Worm (Caenorhabditis elegans) whole organism, young adult: ENCODE measurements around the gene col-38.
A peak's percentile ranks its signal among the peaks of the same experiment; 100 is the strongest.

Experiments
- B0019.2 ChIP-seq: fragments of 200-800 bp; sonication (Bioruptor generic); conservative IDR thresholded peaks from 2 replicates; pipeline ENCODE4 v1.3.6; 2022; ENCODE audit warnings: missing genetic modification reagents, missing genetic modification characterization, missing compliant biosample characterization
- B0261.1 ChIP-seq: sonication (generic microtip); optimal IDR thresholded peaks from 2 replicates; lab custom pipeline; 2016; ENCODE audit warnings: mild to moderate bottlenecking, missing genetic modification characterization, moderate library complexity, missing compliant biosample characterization
- C06A6.2 ChIP-seq: fragments of 200-800 bp; sonication (Bioruptor generic); conservative IDR thresholded peaks from 2 replicates; pipeline ENCODE4 v1.3.6; 2022; ENCODE audit warnings: missing genetic modification characterization, missing compliant biosample characterization
- F10E7.11 ChIP-seq: sonication (generic microtip); optimal IDR thresholded peaks from 2 replicates; lab custom pipeline; 2017; ENCODE audit warnings: mild to moderate bottlenecking, missing genetic modification characterization, moderate library complexity, missing compliant biosample characterization
- F22D6.2 ChIP-seq: sonication (generic microtip); optimal IDR thresholded peaks from 2 replicates; lab custom pipeline; 2016; ENCODE audit warnings: mild to moderate bottlenecking, missing genetic modification characterization, missing compliant biosample characterization
- F39B2.1 ChIP-seq: fragments of 200-800 bp; sonication (Bioruptor generic); IDR thresholded peaks from 2 replicates; pipeline ENCODE4 v1.3.6; 2022; ENCODE audit warnings: missing genetic modification reagents, missing genetic modification characterization, missing compliant biosample characterization
- F52B5.7 ChIP-seq: sonication (generic microtip); optimal IDR thresholded peaks from 2 replicates; lab custom pipeline; 2016; ENCODE audit warnings: mild to moderate bottlenecking, missing genetic modification characterization, missing compliant biosample characterization
- T07F8.4 ChIP-seq: sonication (generic microtip); optimal IDR thresholded peaks from 2 replicates; lab custom pipeline; 2016; ENCODE audit warnings: mild to moderate bottlenecking, missing genetic modification characterization, moderate library complexity, missing compliant biosample characterization
- Y53G8AR.9 ChIP-seq: fragments of 200-800 bp; sonication (Bioruptor generic); conservative IDR thresholded peaks from 2 replicates; pipeline ENCODE4 v1.3.6; 2022; ENCODE audit warnings: missing genetic modification reagents, missing genetic modification characterization, missing compliant biosample characterization
- ZK185.1 ChIP-seq: sonication (generic microtip); optimal IDR thresholded peaks from 2 replicates; lab custom pipeline; 2016; ENCODE audit warnings: mild to moderate bottlenecking, missing genetic modification characterization, missing compliant biosample characterization; ENCODE audit not compliant: poor library complexity, severe bottlenecking
- akir-1 ChIP-seq: fragments of 200-800 bp; sonication (Bioruptor generic); optimal IDR thresholded peaks from 2 replicates; lab custom pipeline; 2018; ENCODE audit warnings: mild to moderate bottlenecking, missing genetic modification characterization, moderate library complexity, missing compliant biosample characterization
- aptf-3 ChIP-seq: fragments of 200-800 bp; sonication (Bioruptor generic); IDR thresholded peaks from 2 replicates; pipeline ENCODE4 v1.3.6; 2022; ENCODE audit warnings: missing genetic modification characterization, missing compliant biosample characterization
- attf-6 ChIP-seq: fragments of 200-800 bp; sonication (Bioruptor generic); IDR thresholded peaks from 2 replicates; pipeline ENCODE4 v1.3.6; 2022; ENCODE audit warnings: missing genetic modification reagents, missing genetic modification characterization, missing compliant biosample characterization
- bed-2 ChIP-seq: fragments of 200-800 bp; sonication (Bioruptor generic); IDR thresholded peaks from 2 replicates; pipeline ENCODE4 v1.3.6; 2022; ENCODE audit warnings: missing genetic modification reagents, missing genetic modification characterization, missing compliant biosample characterization
- ccch-3 ChIP-seq: fragments of 200-800 bp; sonication (Bioruptor generic); optimal IDR thresholded peaks from 2 replicates; lab custom pipeline; 2018; ENCODE audit warnings: mild to moderate bottlenecking, missing genetic modification characterization, missing compliant biosample characterization
- ceh-58 ChIP-seq: fragments of 200-800 bp; sonication (Bioruptor generic); IDR thresholded peaks from 2 replicates; pipeline ENCODE4 v1.3.6; 2022; ENCODE audit warnings: missing genetic modification characterization, missing compliant biosample characterization
- egl-44 ChIP-seq: fragments of 200-800 bp; sonication (Bioruptor generic); IDR thresholded peaks from 2 replicates; pipeline ENCODE4 v1.3.6; 2022; ENCODE audit warnings: missing genetic modification reagents, missing genetic modification characterization, missing compliant biosample characterization
- ets-4 ChIP-seq: fragments of 200-800 bp; sonication (Bioruptor generic); optimal IDR thresholded peaks from 2 replicates; lab custom pipeline; 2018; ENCODE audit warnings: mild to moderate bottlenecking, missing genetic modification characterization, missing compliant biosample characterization
- gei-17 ChIP-seq: fragments of 200-800 bp; sonication (Bioruptor generic); optimal IDR thresholded peaks from 2 replicates; lab custom pipeline; 2018; ENCODE audit warnings: mild to moderate bottlenecking, missing genetic modification characterization, missing compliant biosample characterization
- him-1 ChIP-seq: sonication (generic microtip); optimal IDR thresholded peaks from 2 replicates; lab custom pipeline; 2016; ENCODE audit warnings: missing genotype, missing genetic modification reagents, missing genetic modification characterization, missing compliant biosample characterization
- hlh-26 ChIP-seq: fragments of 200-800 bp; sonication (Bioruptor generic); conservative IDR thresholded peaks from 2 replicates; pipeline ENCODE4 v1.3.6; 2022; ENCODE audit warnings: missing genetic modification reagents, missing genetic modification characterization, missing compliant biosample characterization
- hmg-1.2 ChIP-seq: fragments of 200-800 bp; sonication (Bioruptor generic); IDR thresholded peaks from 2 replicates; pipeline ENCODE4 v1.3.6; 2022; ENCODE audit warnings: missing genetic modification reagents, missing genetic modification characterization, missing compliant biosample characterization
- hrde-1 ChIP-seq: sonication (generic microtip); optimal IDR thresholded peaks from 2 replicates; lab custom pipeline; 2016; ENCODE audit warnings: missing genetic modification characterization, mild to moderate bottlenecking, missing compliant biosample characterization, moderate library complexity, missing genotype, missing genetic modification reagents, borderline replicate concordance
- let-526 ChIP-seq: fragments of 200-800 bp; sonication (Bioruptor generic); IDR thresholded peaks from 2 replicates; pipeline ENCODE4 v1.3.6; 2022; ENCODE audit warnings: missing genetic modification reagents, missing genetic modification characterization, missing compliant biosample characterization
- lin-26 ChIP-seq: fragments of 200-800 bp; sonication (Bioruptor generic); IDR thresholded peaks from 2 replicates; pipeline ENCODE4 v1.3.6; 2022; ENCODE audit warnings: missing genetic modification reagents, missing genetic modification characterization, missing compliant biosample characterization
- lin-35 ChIP-seq, 3 experiments: fragments of 150-350 bp in 2 of 3; sonication (generic microtip) in 1 of 3; optimal IDR thresholded peaks; 2 replicates each; lab custom pipeline; 2014 to 2018; ENCODE audit warnings: missing biosample characterization in 3 of 3, missing genetic modification characterization in 3 of 3, missing genetic modification reagents in 3 of 3
- lin-54 ChIP-seq: fragments of 200-800 bp; sonication (Bioruptor generic); optimal IDR thresholded peaks from 2 replicates; lab custom pipeline; 2018; ENCODE audit warnings: mild to moderate bottlenecking, missing genetic modification characterization, missing compliant biosample characterization
- lsy-27 ChIP-seq: sonication (generic microtip); optimal IDR thresholded peaks from 2 replicates; lab custom pipeline; 2017; ENCODE audit warnings: missing genetic modification characterization, mild to moderate bottlenecking, missing compliant biosample characterization, antibody characterized with exemption, missing genotype, borderline replicate concordance; ENCODE audit not compliant: insufficient read depth
- madf-6 ChIP-seq: fragments of 200-800 bp; sonication (Bioruptor generic); IDR thresholded peaks from 2 replicates; pipeline ENCODE4 v1.3.6; 2022; ENCODE audit warnings: missing genetic modification reagents, missing genetic modification characterization, missing compliant biosample characterization
- madf-8 ChIP-seq: fragments of 200-800 bp; sonication (Bioruptor generic); conservative IDR thresholded peaks from 2 replicates; pipeline ENCODE4 v1.3.6; 2022; ENCODE audit warnings: missing genetic modification reagents, missing genetic modification characterization, missing compliant biosample characterization
- mel-28 ChIP-seq: sonication (generic microtip); optimal IDR thresholded peaks from 2 replicates; lab custom pipeline; 2016; ENCODE audit warnings: borderline replicate concordance, mild to moderate bottlenecking, missing genetic modification characterization, missing compliant biosample characterization
- mes-4 ChIP-seq: sonication (generic microtip); optimal IDR thresholded peaks from 2 replicates; lab custom pipeline; 2016; ENCODE audit warnings: missing genotype, missing genetic modification characterization, missing compliant biosample characterization
- mxl-1 ChIP-seq: sonication (generic microtip); optimal IDR thresholded peaks from 2 replicates; lab custom pipeline; 2016; ENCODE audit warnings: missing genetic modification characterization, missing compliant biosample characterization
- nhr-179 ChIP-seq: sonication (generic microtip); optimal IDR thresholded peaks from 2 replicates; lab custom pipeline; 2016; ENCODE audit warnings: mild to moderate bottlenecking, missing genetic modification characterization, missing compliant biosample characterization
- pha-4 ChIP-seq: fragments of 150-350 bp; sonication (generic microtip); optimal IDR thresholded peaks from 2 replicates; lab custom pipeline; 2014; ENCODE audit warnings: missing biosample characterization, missing genetic modification reagents, missing genetic modification characterization
- repo-1 ChIP-seq: sonication (generic microtip); optimal IDR thresholded peaks from 2 replicates; lab custom pipeline; 2017; ENCODE audit warnings: mild to moderate bottlenecking, missing genetic modification characterization, missing compliant biosample characterization
- sdz-38 ChIP-seq: sonication (generic microtip); optimal IDR thresholded peaks from 2 replicates; lab custom pipeline; 2016; ENCODE audit warnings: missing genotype, missing genetic modification characterization, missing compliant biosample characterization
- snpc-1.1 ChIP-seq: sonication (generic microtip); optimal IDR thresholded peaks from 2 replicates; lab custom pipeline; 2017; ENCODE audit warnings: missing genetic modification characterization, mild to moderate bottlenecking, missing compliant biosample characterization, antibody characterized with exemption, moderate library complexity, missing genotype, missing genetic modification reagents; ENCODE audit not compliant: insufficient read depth
- snpc-4 ChIP-seq, 5 experiments: fragments of 150-350 bp in 1 of 5; sonication (generic microtip) in 4 of 5; optimal IDR thresholded peaks; 2 replicates each; lab custom pipeline; 2014 to 2018; ENCODE audit warnings: missing genetic modification characterization in 5 of 5, missing biosample characterization in 3 of 5, antibody characterized with exemption in 2 of 5, mild to moderate bottlenecking in 2 of 5, missing compliant biosample characterization in 2 of 5, missing genotype in 2 of 5, moderate library complexity in 2 of 5, missing genetic modification reagents in 1 of 5
- somi-1 ChIP-seq: fragments of 200-800 bp; sonication (Bioruptor generic); optimal IDR thresholded peaks from 2 replicates; lab custom pipeline; 2018; ENCODE audit warnings: mild to moderate bottlenecking, missing genetic modification characterization, missing compliant biosample characterization
- sptf-2 ChIP-seq: fragments of 200-800 bp; sonication (Bioruptor generic); optimal IDR thresholded peaks from 2 replicates; lab custom pipeline; 2018; ENCODE audit warnings: mild to moderate bottlenecking, missing genetic modification characterization, missing compliant biosample characterization
- tbp1 ChIP-seq: fragments of 200-800 bp; sonication (Bioruptor generic); optimal IDR thresholded peaks from 2 replicates; lab custom pipeline; 2018; ENCODE audit warnings: mild to moderate bottlenecking, missing genetic modification characterization, missing compliant biosample characterization
- tbx-9 ChIP-seq: sonication (generic microtip); optimal IDR thresholded peaks from 2 replicates; lab custom pipeline; 2016; ENCODE audit warnings: borderline replicate concordance, missing genetic modification characterization, inconsistent platforms, missing compliant biosample characterization
- tlf-1 ChIP-seq: fragments of 200-800 bp; sonication (Bioruptor generic); optimal IDR thresholded peaks from 2 replicates; lab custom pipeline; 2018; ENCODE audit warnings: mild to moderate bottlenecking, missing genetic modification characterization, missing compliant biosample characterization

The col-38 gene

DNA sequence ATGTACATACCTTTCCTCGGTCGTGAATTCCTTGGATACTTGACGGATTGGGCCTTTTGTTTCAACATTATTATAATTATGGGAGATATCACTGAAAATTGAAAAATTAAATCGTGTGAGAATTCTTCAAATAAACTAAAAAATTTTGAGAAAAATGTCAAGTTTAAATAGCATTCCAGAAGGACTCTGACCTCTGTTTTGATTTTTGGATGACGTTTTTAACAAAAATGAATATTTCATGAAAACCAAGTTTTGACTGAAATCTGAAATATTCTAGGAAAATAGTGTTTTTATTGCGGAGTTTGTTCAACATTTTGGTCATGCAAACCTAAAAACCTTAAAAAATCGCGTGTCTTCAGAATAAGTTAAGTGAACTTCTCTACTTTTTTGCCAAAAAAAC is 12.7 kb downstream of the col-38 start, which contains the start of gene glb-27:
Gene glb-27, minus strand, starts transcription at position 101 of the 400 bp plus-strand sequence.
- TF ChIP-seq tbp1 (no peak), ets-4 (no peak)

DNA sequence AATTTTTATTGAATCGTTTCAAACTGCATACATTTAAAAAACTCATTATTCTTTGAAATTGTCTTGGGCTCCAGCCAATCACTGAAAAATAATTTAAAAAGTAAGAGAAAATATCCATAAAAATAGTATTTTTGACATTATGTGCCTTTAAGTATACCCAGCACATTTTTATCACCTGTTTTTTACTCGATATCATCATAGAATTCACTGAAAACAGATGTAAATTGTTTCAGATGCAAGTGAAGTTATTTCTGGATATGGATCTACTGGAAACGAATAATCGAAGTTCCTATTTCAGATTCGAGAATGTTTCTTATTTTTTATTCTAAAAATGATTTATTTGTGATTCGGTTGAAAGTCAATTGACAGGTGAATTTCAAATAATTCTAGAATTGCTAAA is 14.3 kb downstream of the col-38 start:
- no peak for TF ChIP-seq lin-35 (GFP tag; optimal IDR thresholded peaks at IDR 0.05; lab: Kevin White, UChicago)
- TF ChIP-seq lin-54 (GFP tag; lab: Kevin White, UChicago): no peak
- TF ChIP-seq him-1: no peak

DNA sequence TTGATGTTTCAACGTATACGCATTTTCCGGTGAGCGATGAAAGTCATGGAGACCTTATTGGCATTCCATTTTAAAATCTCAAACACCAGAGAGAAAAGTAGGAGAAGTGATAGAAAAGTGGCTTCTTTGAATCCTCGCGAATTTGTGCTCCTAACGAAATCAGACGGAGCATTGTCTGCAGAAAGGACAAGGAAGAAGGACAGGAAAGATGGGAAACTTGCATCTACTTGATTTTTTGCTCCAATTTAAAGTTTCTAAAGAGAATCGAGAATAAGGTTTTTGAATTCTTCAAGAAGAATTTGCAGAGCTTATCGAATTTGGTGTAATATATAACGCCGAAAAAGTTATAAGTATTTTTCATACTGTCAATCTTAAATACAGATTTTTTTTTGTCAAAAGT is 17.8 kb downstream of the col-38 start:
- TF ChIP-seq F39B2.1 (GFP tag; lab: Robert Waterston, UW) (no peak), mel-28 (tag; lab: Kevin White, UChicago) (no peak), tlf-1 (GFP tag; lab: Kevin White, UChicago) (no peak), bed-2 (no peak), gei-17 (GFP tag; lab: Kevin White, UChicago) (no peak), snpc-1.1 (tag; lab: Kevin White, UChicago) (no peak), repo-1 (tag; lab: Kevin White, UChicago) (no peak), B0261.1 (tag; lab: Kevin White, UChicago) (no peak), sdz-38 (tag; lab: Kevin White, UChicago) (no peak), nhr-179 (no peak), hrde-1 (tag; lab: Kevin White, UChicago) (no peak), T07F8.4 (tag; lab: Kevin White, UChicago) (no peak), Y53G8AR.9 (GFP tag; lab: Robert Waterston, UW) (no peak), snpc-4 (GFP tag; optimal IDR thresholded peaks at IDR 0.05; lab: Kevin White, UChicago) (no peak), snpc-4 (tag; optimal IDR thresholded peaks at IDR 0.05; lab: Kevin White, UChicago) (no peak), mes-4 (no peak), egl-44 (GFP tag; lab: Robert Waterston, UW) (no peak), attf-6 (no peak), let-526 (GFP tag; lab: Robert Waterston, UW) (no peak), pha-4 (tag; lab: Kevin White, UChicago) (no peak), ZK185.1 (no peak)

DNA sequence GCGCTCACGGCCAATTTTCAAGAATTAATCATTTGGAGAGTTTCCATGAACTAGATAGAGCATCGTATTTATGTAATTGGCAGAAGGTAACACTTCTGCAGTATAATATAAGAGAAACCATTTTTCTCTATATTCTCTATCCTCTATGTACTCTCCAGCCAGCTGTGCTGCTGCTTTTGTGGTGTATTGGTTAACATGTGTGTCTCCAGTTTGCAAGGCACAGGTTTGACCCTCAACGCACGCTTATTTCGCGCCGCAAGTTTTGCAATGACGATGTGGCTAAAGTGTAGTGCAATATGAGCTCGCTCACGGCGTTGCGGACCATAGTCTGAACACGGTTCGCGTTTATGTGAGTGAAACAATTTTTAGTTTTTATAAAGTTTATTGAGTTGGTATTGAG is 21.9 kb downstream of the col-38 start:
- peak; percentile 76; the same call in 1 of the 2 replicates for TF ChIP-seq hmg-1.2 (GFP tag; lab: Robert Waterston, UW)
- TF ChIP-seq ccch-3 (GFP tag; lab: Kevin White, UChicago): no peak
- no peak for TF ChIP-seq B0019.2 (GFP tag; lab: Robert Waterston, UW)
- TF ChIP-seq F52B5.7 (tag; lab: Kevin White, UChicago): no peak
- peak; percentile 94; the same call in 1 of the 2 replicates for TF ChIP-seq ceh-58 (GFP tag; lab: Robert Waterston, UW)
- TF ChIP-seq F22D6.2 (tag; lab: Kevin White, UChicago): no peak
- peak; percentile 97 for TF ChIP-seq mxl-1 (tag; lab: Kevin White, UChicago)
- TF ChIP-seq akir-1 (GFP tag; lab: Kevin White, UChicago): no peak
- no peak for TF ChIP-seq madf-8 (GFP tag; lab: Robert Waterston, UW)
- no peak for TF ChIP-seq gei-17 (GFP tag; lab: Kevin White, UChicago)
- TF ChIP-seq F10E7.11 (tag; lab: Kevin White, UChicago): peak; percentile 71
- no peak for TF ChIP-seq lin-26 (GFP tag; lab: Robert Waterston, UW)
- TF ChIP-seq madf-6 (GFP tag; lab: Robert Waterston, UW): no peak
- peak; percentile 97 for TF ChIP-seq sptf-2 (GFP tag; lab: Kevin White, UChicago)
- TF ChIP-seq tbx-9 (tag; lab: Kevin White, UChicago): peak; percentile 21
- no peak for TF ChIP-seq hlh-26 (GFP tag; lab: Robert Waterston, UW)
- peak; percentile 90 for TF ChIP-seq B0261.1 (tag; lab: Kevin White, UChicago)
- peak; percentile 23 for TF ChIP-seq lsy-27 (tag; lab: Kevin White, UChicago)
- peak; percentile 70 for TF ChIP-seq somi-1 (GFP tag; lab: Kevin White, UChicago)
- 0 out of 2 replicates have a peak, but pooled peaks have one; percentile 37 for TF ChIP-seq aptf-3 (GFP tag; lab: Robert Waterston, UW)
- peak; percentile 65 for TF ChIP-seq C06A6.2 (GFP tag; lab: Robert Waterston, UW)
- TF ChIP-seq tbp1: peak; percentile 96
